Fruit fly (Drosophila melanogaster) whole organism, adult: Measurements from ENCODE around the gene CG18547.
A peak's percentile ranks its signal among the peaks of the same experiment; 100 is the strongest.

Source experiments
- CG11617 ChIP-seq: fragments of 200-800 bp; sonication (Bioruptor generic); optimal IDR thresholded peaks from 2 replicates; lab custom pipeline; 2017; ENCODE audit warnings: mild to moderate bottlenecking, missing biosample characterization, missing genetic modification reagents, missing genetic modification characterization
- CG14711 ChIP-seq: fragments of 200-800 bp; sonication (Bioruptor generic); optimal IDR thresholded peaks from 2 replicates; lab custom pipeline; 2018; ENCODE audit warnings: missing biosample characterization, mild to moderate bottlenecking, missing genetic modification characterization, moderate library complexity
- CG5204 ChIP-seq: fragments of 200-800 bp; sonication (Bioruptor generic); optimal IDR thresholded peaks from 2 replicates; lab custom pipeline; 2016; ENCODE audit warnings: missing biosample characterization, missing genetic modification characterization
- Crg-1 ChIP-seq: fragments of 200-800 bp; sonication (Bioruptor generic); optimal IDR thresholded peaks from 2 replicates; lab custom pipeline; 2016; ENCODE audit warnings: missing biosample characterization, missing genetic modification characterization
- toe ChIP-seq: fragments of 200-800 bp; sonication (Bioruptor generic); optimal IDR thresholded peaks from 2 replicates; lab custom pipeline; 2016; ENCODE audit warnings: missing biosample characterization, missing genetic modification characterization

dm6 chr3R:11967262-11968029 lies 12.7 kb downstream of the CG18547 start, which contains the start of the genes CG12213 and GC1:
- TF ChIP-seq CG14711 (tag; lab: Kevin White, UChicago) = peak; percentile 30
- TF ChIP-seq toe (GFP tag; lab: Kevin White, UChicago) = peak; percentile 62
- peak; percentile 53 for TF ChIP-seq CG5204 (GFP tag; lab: Kevin White, UChicago)
- peak; percentile 46 for TF ChIP-seq CG11617 (GFP tag; lab: Kevin White, UChicago)
- no peak for TF ChIP-seq Crg-1 (GFP tag; lab: Kevin White, UChicago)
